Worm (Caenorhabditis elegans) whole organism, L3 larva: Measurements from ENCODE around the gene str-20.

ENCODE experiments used
- ceh-82 ChIP-seq: fragments of 150-350 bp; optimal IDR thresholded peaks from 2 replicates; lab custom pipeline; 2014; ENCODE audit warnings: missing biosample characterization, missing genetic modification characterization
- hmg-11 ChIP-seq: sonication (generic microtip); optimal IDR thresholded peaks from 2 replicates; lab custom pipeline; 2016; ENCODE audit warnings: missing genetic modification characterization, missing compliant biosample characterization
- snpc-4 ChIP-seq: fragments of 150-350 bp; optimal IDR thresholded peaks from 2 replicates; lab custom pipeline; 2014; ENCODE audit warnings: missing biosample characterization, missing genetic modification characterization

DNA sequence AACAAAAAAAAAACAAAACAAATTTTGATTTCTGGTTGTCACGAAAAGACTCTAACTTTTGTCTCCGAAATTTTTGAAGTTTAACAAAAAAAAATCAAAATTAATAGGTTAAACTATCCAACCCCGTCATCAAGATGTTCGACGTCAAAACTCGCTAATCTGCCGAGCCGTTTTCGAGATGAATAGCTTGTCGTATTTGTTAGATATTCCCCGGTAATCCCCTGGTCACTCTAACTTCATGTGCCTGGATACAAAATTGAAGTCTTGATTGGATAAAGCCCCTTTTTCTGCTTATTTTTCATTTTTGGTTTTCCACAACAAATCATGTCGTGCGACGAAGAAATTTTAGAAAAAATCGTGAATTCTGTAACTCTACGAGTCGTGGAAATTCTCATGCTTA, 26.2 kb downstream of the str-20 start, which contains the start of gene srab-16:
- TF ChIP-seq snpc-4 (tag; lab: Kevin White, UChicago) (no peak), ceh-82 (tag; lab: Kevin White, UChicago) (no peak), hmg-11 (no peak)
